Fruit fly (Drosophila melanogaster) whole organism, prepupa: Measurements from ENCODE around the gene CG33985.
A peak's percentile ranks its signal among the peaks of the same experiment; 100 is the strongest.

Experiments used
- Blimp-1 ChIP-seq: fragments of 200-800 bp; sonication (Bioruptor generic); optimal IDR thresholded peaks from 3 replicates; lab custom pipeline; 2017; ENCODE audit warnings: missing biosample characterization, missing genetic modification characterization, mild to moderate bottlenecking, moderate library complexity, missing genetic modification reagents
- CG10631 ChIP-seq: fragments of 200-800 bp; sonication (Bioruptor generic); optimal IDR thresholded peaks from 2 replicates; lab custom pipeline; 2016; ENCODE audit warnings: missing biosample characterization, missing genetic modification characterization
- CG11294 ChIP-seq: fragments of 200-800 bp; sonication (Bioruptor generic); IDR thresholded peaks from 2 replicates; pipeline ENCODE4 v1.3.6; 2022; ENCODE audit warnings: missing biosample characterization, missing genetic modification characterization
- CG11902 ChIP-seq: fragments of 200-800 bp; sonication (Bioruptor generic); optimal IDR thresholded peaks from 3 replicates; lab custom pipeline; 2016; ENCODE audit warnings: missing biosample characterization, missing genetic modification characterization
- CG1621 ChIP-seq: fragments of 200-800 bp; sonication (Bioruptor generic); optimal IDR thresholded peaks from 3 replicates; lab custom pipeline; 2018; ENCODE audit warnings: missing biosample characterization, mild to moderate bottlenecking, missing genetic modification characterization
- CG16779 ChIP-seq: fragments of 200-800 bp; sonication (Bioruptor generic); optimal IDR thresholded peaks from 3 replicates; lab custom pipeline; 2017; ENCODE audit warnings: missing biosample characterization, mild to moderate bottlenecking, missing genetic modification characterization
- CG3919 ChIP-seq: fragments of 200-800 bp; sonication (Bioruptor generic); optimal IDR thresholded peaks from 3 replicates; lab custom pipeline; 2016; ENCODE audit warnings: missing biosample characterization, missing genetic modification characterization
- CG4318 ChIP-seq: fragments of 200-800 bp; sonication (Bioruptor generic); optimal IDR thresholded peaks from 3 replicates; lab custom pipeline; 2017; ENCODE audit warnings: missing biosample characterization, mild to moderate bottlenecking, missing genetic modification characterization
- CG6163 ChIP-seq: fragments of 200-800 bp; sonication (Bioruptor generic); IDR thresholded peaks from 3 replicates; pipeline ENCODE4 v1.3.6; 2022; ENCODE audit warnings: missing biosample characterization, missing genetic modification characterization
- CG6808 ChIP-seq: fragments of 200-800 bp; sonication (Bioruptor generic); optimal IDR thresholded peaks from 3 replicates; lab custom pipeline; 2017; ENCODE audit warnings: missing biosample characterization, missing genetic modification characterization, mild to moderate bottlenecking, moderate library complexity, missing genetic modification reagents
- CG6854 ChIP-seq: fragments of 200-800 bp; sonication (Bioruptor generic); optimal IDR thresholded peaks from 2 replicates; lab custom pipeline; 2017; ENCODE audit warnings: missing biosample characterization, mild to moderate bottlenecking, missing genetic modification characterization
- CG7368 ChIP-seq: fragments of 200-800 bp; sonication (Bioruptor generic); optimal IDR thresholded peaks from 3 replicates; lab custom pipeline; 2016; ENCODE audit warnings: missing biosample characterization, missing genetic modification characterization
- CG8119 ChIP-seq: fragments of 200-800 bp; sonication (Bioruptor generic); IDR thresholded peaks from 3 replicates; pipeline ENCODE4 v1.3.6; 2022; ENCODE audit warnings: missing biosample characterization, missing genetic modification characterization
- CG8319 ChIP-seq: fragments of 200-800 bp; sonication (Bioruptor generic); optimal IDR thresholded peaks from 3 replicates; lab custom pipeline; 2016; ENCODE audit warnings: missing biosample characterization, missing genetic modification characterization
- CG8632 ChIP-seq: fragments of 200-800 bp; sonication (Bioruptor generic); optimal IDR thresholded peaks from 3 replicates; lab custom pipeline; 2016; ENCODE audit warnings: missing biosample characterization, missing genetic modification characterization
- CG9139 ChIP-seq: fragments of 200-800 bp; sonication (Bioruptor generic); optimal IDR thresholded peaks from 3 replicates; lab custom pipeline; 2017; ENCODE audit warnings: missing biosample characterization, mild to moderate bottlenecking, missing genetic modification characterization
- Eip75B ChIP-seq: fragments of 200-800 bp; sonication (Bioruptor generic); optimal IDR thresholded peaks from 3 replicates; lab custom pipeline; 2016; ENCODE audit warnings: missing biosample characterization, missing genetic modification characterization
- Eip78C ChIP-seq: fragments of 200-800 bp; sonication (Bioruptor generic); peaks from one replicate; lab custom pipeline; 2016; ENCODE audit warnings: missing biosample characterization, missing genetic modification characterization
- Ets21C ChIP-seq: fragments of 200-800 bp; sonication (Bioruptor generic); optimal IDR thresholded peaks from 3 replicates; lab custom pipeline; 2016; ENCODE audit warnings: missing biosample characterization, missing genetic modification characterization
- Ets96B ChIP-seq: fragments of 200-800 bp; optimal IDR thresholded peaks from 2 replicates; lab custom pipeline; 2019; ENCODE audit warnings: missing biosample characterization, mild to moderate bottlenecking, missing genetic modification characterization, moderate library complexity
- Gug ChIP-seq: fragments of 200-800 bp; sonication (Bioruptor generic); IDR thresholded peaks from 2 replicates; pipeline ENCODE4 v1.3.6; 2022; ENCODE audit warnings: missing biosample characterization, missing genetic modification characterization
- Hr38 ChIP-seq: sonication (Bioruptor generic); optimal IDR thresholded peaks from 2 replicates; lab custom pipeline; 2016; ENCODE audit warnings: missing biosample characterization, missing genetic modification characterization
- Hr39 ChIP-seq: fragments of 200-800 bp; sonication (Bioruptor generic); optimal IDR thresholded peaks from 2 replicates; lab custom pipeline; 2016; ENCODE audit warnings: missing biosample characterization, missing genetic modification characterization
- Hr4 ChIP-seq: fragments of 200-800 bp; sonication (Bioruptor generic); optimal IDR thresholded peaks from 3 replicates; lab custom pipeline; 2016; ENCODE audit warnings: missing biosample characterization, missing genetic modification characterization
- Lpt ChIP-seq: fragments of 200-800 bp; sonication (Bioruptor generic); optimal IDR thresholded peaks from 3 replicates; lab custom pipeline; 2016; ENCODE audit warnings: missing biosample characterization, missing genetic modification characterization
- Smox ChIP-seq: fragments of 200-800 bp; sonication (Bioruptor generic); optimal IDR thresholded peaks from 3 replicates; lab custom pipeline; 2016; ENCODE audit warnings: missing biosample characterization, missing genetic modification characterization
- achi ChIP-seq: fragments of 200-800 bp; sonication (Bioruptor generic); optimal IDR thresholded peaks from 3 replicates; lab custom pipeline; 2016; ENCODE audit warnings: missing biosample characterization, missing genetic modification characterization
- cyc ChIP-seq: fragments of 200-800 bp; sonication (Bioruptor generic); optimal IDR thresholded peaks from 3 replicates; lab custom pipeline; 2016; ENCODE audit warnings: missing biosample characterization, missing genetic modification characterization
- dac ChIP-seq: fragments of 200-800 bp; sonication (Bioruptor generic); optimal IDR thresholded peaks from 2 replicates; lab custom pipeline; 2017; ENCODE audit warnings: missing biosample characterization, mild to moderate bottlenecking, missing genetic modification characterization
- dsx ChIP-seq: fragments of 200-800 bp; optimal IDR thresholded peaks from 3 replicates; lab custom pipeline; 2019; ENCODE audit warnings: missing biosample characterization, mild to moderate bottlenecking, missing genetic modification characterization, moderate library complexity; ENCODE audit not compliant: poor library complexity, severe bottlenecking
- eg ChIP-seq: fragments of 200-800 bp; sonication (Bioruptor generic); IDR thresholded peaks from 3 replicates; pipeline ENCODE4 v1.3.6; 2022; ENCODE audit warnings: missing biosample characterization, missing genetic modification characterization
- fd59A ChIP-seq: fragments of 200-800 bp; sonication (Bioruptor generic); optimal IDR thresholded peaks from 2 replicates; lab custom pipeline; 2017; ENCODE audit warnings: missing biosample characterization, mild to moderate bottlenecking, missing genetic modification characterization, missing genetic modification reagents
- fd85E ChIP-seq: fragments of 200-800 bp; sonication (Bioruptor generic); optimal IDR thresholded peaks from 3 replicates; lab custom pipeline; 2016; ENCODE audit warnings: missing biosample characterization, missing genetic modification characterization
- fkh ChIP-seq: fragments of 200-800 bp; sonication (Bioruptor generic); optimal IDR thresholded peaks from 3 replicates; lab custom pipeline; 2017; ENCODE audit warnings: missing biosample characterization, mild to moderate bottlenecking, missing genetic modification characterization, moderate library complexity
- pdm3 ChIP-seq: fragments of 200-800 bp; sonication (Bioruptor generic); optimal IDR thresholded peaks from 3 replicates; lab custom pipeline; 2016; ENCODE audit warnings: missing biosample characterization, missing genetic modification characterization
- spab ChIP-seq: fragments of 200-800 bp; sonication (Bioruptor generic); optimal IDR thresholded peaks from 2 replicates; lab custom pipeline; 2017; ENCODE audit warnings: missing biosample characterization, mild to moderate bottlenecking, missing genetic modification characterization, missing genetic modification reagents
- ss ChIP-seq, 2 experiments: fragments of 200-800 bp; sonication (Bioruptor generic); optimal IDR thresholded peaks; 2 replicates in 1 of 2; 3 replicates in 1 of 2; lab custom pipeline; 2017 to 2018; ENCODE audit warnings: mild to moderate bottlenecking in 2 of 2, missing biosample characterization in 2 of 2, missing genetic modification characterization in 2 of 2, moderate library complexity in 1 of 2
- svp ChIP-seq: fragments of 200-800 bp; sonication (Bioruptor generic); peaks from one replicate; lab custom pipeline; 2016; ENCODE audit warnings: missing biosample characterization, missing genetic modification characterization
- vri ChIP-seq: fragments of 200-800 bp; sonication (Bioruptor generic); optimal IDR thresholded peaks from 3 replicates; lab custom pipeline; 2016; ENCODE audit warnings: missing biosample characterization, mild to moderate bottlenecking, missing genetic modification characterization

The CG33985 gene

DNA sequence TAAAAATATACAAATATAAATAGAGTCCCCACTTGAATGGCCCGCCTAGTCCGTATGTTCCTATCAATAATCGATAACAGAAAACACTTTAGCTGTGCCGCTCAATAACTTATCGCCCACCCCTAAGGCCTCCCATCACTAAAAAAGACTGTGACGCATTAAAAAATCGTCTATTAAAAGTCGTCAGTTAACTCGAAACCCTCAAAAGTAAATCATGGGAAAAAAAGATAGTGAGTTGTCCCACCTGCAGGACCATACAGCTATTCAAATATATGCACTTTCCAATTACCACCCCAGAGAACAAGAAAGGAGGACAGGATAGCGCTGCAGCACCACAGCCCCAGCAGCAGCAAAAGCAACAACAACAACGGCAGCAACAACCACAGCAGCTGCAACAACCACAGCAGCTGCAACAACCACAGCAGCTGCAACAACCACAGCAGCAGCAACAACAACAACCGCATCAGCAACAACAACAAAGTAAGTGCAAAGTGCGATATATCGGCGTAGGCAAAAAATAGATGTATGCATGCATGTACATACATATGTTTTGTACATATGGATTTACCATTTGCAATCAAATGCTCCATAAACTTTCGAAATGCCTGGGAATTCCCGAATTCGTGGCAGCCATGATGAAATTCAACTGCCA, 27.5 kb upstream of the CG33985 start, which contains the start of gene AGO2 (continued):
- no peak for TF ChIP-seq fkh (GFP tag; lab: Kevin White, UChicago)
- TF ChIP-seq Eip75B (GFP tag; lab: Kevin White, UChicago), result peak; percentile 54
- TF ChIP-seq CG8632 (GFP tag; lab: Kevin White, UChicago), result no peak
- TF ChIP-seq fd85E (GFP tag; lab: Kevin White, UChicago), result peak; percentile 60
- TF ChIP-seq Hr4, result no peak
- no peak for TF ChIP-seq achi
- TF ChIP-seq eg, result peak; percentile 91; the same call in 2 of the 3 replicates
- peak; percentile 65 for TF ChIP-seq CG1621
- TF ChIP-seq CG11902 (GFP tag; lab: Kevin White, UChicago), result no peak
- peak; percentile 91 for TF ChIP-seq spab (GFP tag; lab: Kevin White, UChicago)
- peak; percentile 81 for TF ChIP-seq Gug (GFP tag; lab: Robert Waterston, UW)
- TF ChIP-seq dac (GFP tag; lab: Kevin White, UChicago), result peak; percentile 56
- TF ChIP-seq CG6854, result peak; percentile 67
- peak; percentile 85 for TF ChIP-seq CG3919 (GFP tag; lab: Kevin White, UChicago)
- peak; percentile 56 for TF ChIP-seq Blimp-1 (GFP tag; lab: Kevin White, UChicago)
- no peak for TF ChIP-seq Ets21C
- TF ChIP-seq svp (GFP tag; lab: Kevin White, UChicago), result peak; percentile 55
- peak; percentile 91 for TF ChIP-seq CG6808
- TF ChIP-seq Ets96B (tag; lab: Kevin White, UChicago), result peak; percentile 47
- TF ChIP-seq CG8319, result peak; percentile 71
- TF ChIP-seq CG10631, result no peak
- peak in 1 of 2 experiments; percentile 94 for TF ChIP-seq ss (GFP tag; optimal IDR thresholded peaks at IDR 0.05; lab: Kevin White, UChicago)
- peak; percentile 62 for TF ChIP-seq CG16779

- TF ChIP-seq vri (peak; percentile 50), CG11294 (GFP tag; lab: Robert Waterston, UW) (no peak), dsx (no peak), fkh (GFP tag; lab: Kevin White, UChicago) (peak; percentile 86)
These were observed 22.2 kb upstream of the CG33985 start for dm6 chr3L:15548843-15549242.

DNA sequence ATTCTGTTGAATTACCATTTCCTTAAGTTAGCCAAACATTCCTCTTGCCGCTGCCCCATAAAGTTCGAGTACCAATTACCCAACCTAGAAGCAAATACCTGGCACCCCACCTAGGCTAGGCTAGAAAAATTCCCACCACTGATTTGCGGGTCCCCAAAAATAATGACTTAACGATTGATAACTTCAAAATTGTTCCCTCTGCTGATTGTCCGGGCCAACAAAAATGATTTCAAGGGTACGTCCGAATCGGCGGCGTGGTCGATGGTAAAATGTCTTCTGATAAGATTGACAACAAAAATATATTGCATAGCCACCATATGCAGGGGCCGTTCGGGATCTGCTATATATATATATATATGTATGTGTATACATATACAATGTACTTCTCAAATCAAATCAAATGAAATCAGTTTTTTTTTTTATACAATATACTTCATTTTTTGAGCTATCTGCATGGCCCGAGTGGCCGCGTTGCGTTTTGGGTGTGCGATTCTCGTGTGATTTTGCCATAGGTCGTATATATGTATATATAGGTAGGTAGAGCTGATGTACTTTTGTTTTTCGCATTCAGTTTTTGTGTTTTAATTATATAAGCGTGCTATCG, 20.7 kb upstream of the CG33985 start:
- TF ChIP-seq vri, result peak; percentile 94
- no peak for TF ChIP-seq cyc (GFP tag; lab: Kevin White, UChicago)
- no peak for TF ChIP-seq CG3919 (GFP tag; lab: Kevin White, UChicago)
- TF ChIP-seq pdm3 (GFP tag; lab: Kevin White, UChicago), result no peak

- peak; percentile 59 for TF ChIP-seq Eip78C
- no peak for TF ChIP-seq Hr38 (GFP tag; lab: Kevin White, UChicago)
- TF ChIP-seq CG16779, result no peak
- TF ChIP-seq cyc (GFP tag; lab: Kevin White, UChicago), result peak; percentile 59
- peak; percentile 6 for TF ChIP-seq CG3919 (GFP tag; lab: Kevin White, UChicago)
- TF ChIP-seq Lpt (GFP tag; lab: Kevin White, UChicago), result no peak
- TF ChIP-seq CG11294 (GFP tag; lab: Robert Waterston, UW), result no peak
- peak; percentile 23 for TF ChIP-seq Ets21C
- peak; percentile 33 for TF ChIP-seq fkh (GFP tag; lab: Kevin White, UChicago)
- TF ChIP-seq dac (GFP tag; lab: Kevin White, UChicago), result no peak
- peak; percentile 61 for TF ChIP-seq Hr4
- TF ChIP-seq achi, result no peak
- no peak for TF ChIP-seq fd59A (GFP tag; lab: Kevin White, UChicago)
- peak; percentile 46 for TF ChIP-seq Smox
- peak; percentile 7 for TF ChIP-seq pdm3 (GFP tag; lab: Kevin White, UChicago)
- no peak for TF ChIP-seq CG7368 (GFP tag; lab: Kevin White, UChicago)
- TF ChIP-seq CG4318 (GFP tag; lab: Kevin White, UChicago), result peak; percentile 50
- TF ChIP-seq spab (GFP tag; lab: Kevin White, UChicago), result no peak
- TF ChIP-seq dsx, result no peak
- TF ChIP-seq Blimp-1 (GFP tag; lab: Kevin White, UChicago), result peak; percentile 36
- no peak for TF ChIP-seq fd85E (GFP tag; lab: Kevin White, UChicago)
- no peak for TF ChIP-seq CG6808
- no peak for TF ChIP-seq CG8632 (GFP tag; lab: Kevin White, UChicago)
- no peak for TF ChIP-seq CG9139 (GFP tag; lab: Kevin White, UChicago)
- TF ChIP-seq Hr39 (GFP tag; lab: Kevin White, UChicago), result peak; percentile 68
- TF ChIP-seq CG6163, result no peak
- TF ChIP-seq Gug (GFP tag; lab: Robert Waterston, UW), result no peak
- no peak for TF ChIP-seq CG8119 (GFP tag; lab: Robert Waterston, UW)
These were observed 18.1 kb upstream of the CG33985 start for dm6 chr3L:15544455-15545415.
